Worm (Caenorhabditis elegans) whole organism, L2 larva: ENCODE results near the gene sra-4.

Experiments
- F13H6.1 ChIP-seq: sonication (generic microtip); optimal IDR thresholded peaks from 2 replicates; lab custom pipeline; 2016; ENCODE audit warnings: missing genetic modification characterization, missing compliant biosample characterization
- aly-2 ChIP-seq: fragments of 150-350 bp; optimal IDR thresholded peaks from 2 replicates; lab custom pipeline; 2014; ENCODE audit warnings: missing biosample characterization, missing genetic modification characterization
- ama-1 ChIP-seq: fragments of 150-350 bp; optimal IDR thresholded peaks from 2 replicates; lab custom pipeline; 2018; ENCODE audit warnings: inconsistent platforms
- blmp-1 ChIP-seq: sonication (generic microtip); optimal IDR thresholded peaks from 2 replicates; lab custom pipeline; 2017; ENCODE audit warnings: missing genetic modification characterization, mild to moderate bottlenecking, missing compliant biosample characterization, antibody characterized with exemption, moderate library complexity; ENCODE audit not compliant: insufficient read depth
- ceh-16 ChIP-seq: fragments of 150-350 bp; optimal IDR thresholded peaks from 2 replicates; lab custom pipeline; 2014; ENCODE audit warnings: missing biosample characterization, missing genetic modification characterization
- dmd-4 ChIP-seq: sonication (generic microtip); optimal IDR thresholded peaks from 2 replicates; lab custom pipeline; 2017; ENCODE audit warnings: missing biosample characterization, missing genetic modification characterization
- fos-1 ChIP-seq: fragments of 150-350 bp; optimal IDR thresholded peaks from 2 replicates; lab custom pipeline; 2014; ENCODE audit warnings: missing biosample characterization, missing genetic modification characterization
- lsy-2 ChIP-seq, 2 experiments: fragments of 150-350 bp in 1 of 2; sonication (generic microtip) in 1 of 2; optimal IDR thresholded peaks; 2 replicates each; lab custom pipeline; 2014 to 2017; ENCODE audit warnings: missing biosample characterization in 2 of 2, missing genetic modification characterization in 2 of 2
- nhr-11 ChIP-seq: fragments of 150-350 bp; optimal IDR thresholded peaks from 2 replicates; lab custom pipeline; 2014; ENCODE audit warnings: missing biosample characterization, missing genetic modification characterization
- nhr-77 ChIP-seq: fragments of 150-350 bp; optimal IDR thresholded peaks from 2 replicates; lab custom pipeline; 2014; ENCODE audit warnings: missing biosample characterization, missing genetic modification characterization
- unc-62 ChIP-seq: fragments of 150-350 bp; optimal IDR thresholded peaks from 2 replicates; lab custom pipeline; 2014; ENCODE audit warnings: missing biosample characterization, missing genetic modification reagents, missing genetic modification characterization
- ztf-1 ChIP-seq: fragments of 200-800 bp; sonication (Bioruptor generic); conservative IDR thresholded peaks from 2 replicates; pipeline ENCODE4 v1.3.6; 2022; ENCODE audit warnings: missing genetic modification characterization, missing compliant biosample characterization

DNA sequence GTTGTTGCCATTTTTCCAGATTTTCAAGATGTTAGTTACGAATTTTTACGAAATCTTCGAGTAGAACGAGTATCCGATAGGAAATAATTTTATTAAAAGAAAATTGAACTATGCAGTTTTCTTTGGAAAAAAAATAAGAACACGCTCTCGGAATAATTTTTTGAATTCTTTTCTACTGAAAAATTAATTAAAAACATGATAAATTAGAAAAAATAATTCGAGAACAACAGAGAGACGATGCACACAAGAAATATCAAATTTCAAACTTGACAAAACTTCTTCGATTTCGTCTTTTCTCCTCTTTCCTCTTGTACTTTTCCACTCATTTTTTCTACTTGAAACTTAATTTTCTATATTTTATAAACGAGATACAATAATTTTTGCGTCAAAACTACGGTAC is 17.2 kb upstream of the sra-4 start, which contains the start of gene F35H8.4:
- TF ChIP-seq ztf-1 (GFP tag; lab: Robert Waterston, UW) (no peak), ceh-16 (tag; lab: Kevin White, UChicago) (no peak), unc-62 (GFP tag; lab: Kevin White, UChicago) (no peak), lsy-2 (tag; optimal IDR thresholded peaks at IDR 0.05; lab: Kevin White, UChicago) (no peak), nhr-77 (no peak), dmd-4 (tag; lab: Kevin White, UChicago) (no peak), fos-1 (tag; lab: Kevin White, UChicago) (no peak), F13H6.1 (tag; lab: Kevin White, UChicago) (no peak), blmp-1 (tag; lab: Kevin White, UChicago) (no peak), aly-2 (tag; lab: Kevin White, UChicago) (no peak), ama-1 (no peak), nhr-11 (tag; lab: Kevin White, UChicago) (no peak)
